Worm (Caenorhabditis elegans): ENCODE data around the gene ZK856.11.

ce11 chrV:10229222-10229879 is 24.6 kb upstream of the ZK856.11 start, which contains the start of the genes pyt-1 and fipr-7:
- TF ChIP-seq nhr-237 (tag; optimal IDR thresholded peaks at IDR 0.05) = no peak
- TF ChIP-seq nhr-67 (tag; optimal IDR thresholded peaks at IDR 0.05) = no peak
